Worm (Caenorhabditis elegans): ENCODE measurements around the gene bas-1.

The bas-1 gene

DNA sequence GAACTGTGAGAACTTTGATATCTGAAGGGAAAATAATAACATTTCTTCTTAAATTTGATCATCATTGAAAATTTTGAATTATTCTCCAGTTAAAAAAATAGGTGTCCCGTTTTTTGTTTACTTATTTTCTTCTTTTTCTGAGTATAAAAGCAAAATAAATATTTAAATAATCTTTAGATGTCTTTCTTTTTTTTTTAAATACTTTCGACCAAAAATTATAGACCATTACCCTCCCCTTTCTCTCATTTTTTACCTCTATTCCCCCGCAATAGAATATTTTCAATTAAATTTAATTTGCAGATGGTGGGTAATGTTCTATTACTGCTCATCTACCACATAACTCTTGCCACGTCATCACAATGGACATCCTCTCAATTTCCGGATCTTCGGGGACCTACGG is 38.4 kb upstream of the bas-1 start, which contains the start of gene molo-1:
Gene molo-1 (plus strand): TSS at position 301 of the 400 bp plus-strand sequence.
- TF ChIP-seq unc-55 (GFP tag; optimal IDR thresholded peaks at IDR 0.05), result no peak
- no peak for TF ChIP-seq elt-1 (tag; optimal IDR thresholded peaks at IDR 0.05)
- TF ChIP-seq fos-1 (tag; optimal IDR thresholded peaks at IDR 0.05), result no peak
- TF ChIP-seq ama-1 (optimal IDR thresholded peaks at IDR 0.05), result no peak
- no peak for TF ChIP-seq nhr-129 (tag; optimal IDR thresholded peaks at IDR 0.05)
- TF ChIP-seq Y55F3AM.14 (GFP tag; optimal IDR thresholded peaks at IDR 0.05), result no peak
- TF ChIP-seq nhr-6 (tag; optimal IDR thresholded peaks at IDR 0.05), result no peak
- TF ChIP-seq nhr-11 (tag; optimal IDR thresholded peaks at IDR 0.05), result no peak
- TF ChIP-seq C34F6.9 (tag; optimal IDR thresholded peaks at IDR 0.05), result no peak
- TF ChIP-seq ztf-11 (tag; optimal IDR thresholded peaks at IDR 0.05), result no peak
- no peak for TF ChIP-seq crh-2 (tag; optimal IDR thresholded peaks at IDR 0.05)
- no peak for TF ChIP-seq lin-39 (tag; optimal IDR thresholded peaks at IDR 0.05)
- no peak for TF ChIP-seq nhr-77 (tag; optimal IDR thresholded peaks at IDR 0.05)

DNA sequence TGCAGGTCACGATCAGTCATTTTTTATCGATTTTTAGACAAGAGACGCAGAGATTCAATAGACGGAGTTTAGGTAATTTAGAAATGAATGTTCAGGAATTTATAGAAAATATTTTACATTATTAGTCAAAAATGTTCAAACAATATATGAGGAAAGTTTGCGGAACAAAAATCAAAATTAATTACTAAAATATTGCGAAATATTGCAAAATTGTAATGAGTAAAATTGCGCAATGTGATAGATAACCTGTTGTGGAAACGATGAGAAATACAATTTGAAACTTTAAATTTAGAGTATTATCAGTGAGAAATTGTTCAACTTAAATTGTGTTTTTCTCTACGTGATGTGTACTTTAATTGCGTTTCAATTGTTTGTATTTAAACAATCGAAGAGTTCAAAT is 31.0 kb upstream of the bas-1 start, which contains the start of gene F56D2.5:
Gene F56D2.5 (minus strand): TSS at position 371 of the 400 bp plus-strand sequence.
- TF ChIP-seq elt-3 (tag; optimal IDR thresholded peaks at IDR 0.05) (no peak), dmd-4 (tag; optimal IDR thresholded peaks at IDR 0.05) (no peak), unc-62 (GFP tag; optimal IDR thresholded peaks at IDR 0.05) (no peak), ama-1 (optimal IDR thresholded peaks at IDR 0.05) (no peak), lin-11 (tag; optimal IDR thresholded peaks at IDR 0.05) (no peak), fos-1 (tag; optimal IDR thresholded peaks at IDR 0.05) (peak; percentile 8), mdl-1 (tag; optimal IDR thresholded peaks at IDR 0.05) (no peak), nhr-129 (tag; optimal IDR thresholded peaks at IDR 0.05) (peak; percentile 98)

DNA sequence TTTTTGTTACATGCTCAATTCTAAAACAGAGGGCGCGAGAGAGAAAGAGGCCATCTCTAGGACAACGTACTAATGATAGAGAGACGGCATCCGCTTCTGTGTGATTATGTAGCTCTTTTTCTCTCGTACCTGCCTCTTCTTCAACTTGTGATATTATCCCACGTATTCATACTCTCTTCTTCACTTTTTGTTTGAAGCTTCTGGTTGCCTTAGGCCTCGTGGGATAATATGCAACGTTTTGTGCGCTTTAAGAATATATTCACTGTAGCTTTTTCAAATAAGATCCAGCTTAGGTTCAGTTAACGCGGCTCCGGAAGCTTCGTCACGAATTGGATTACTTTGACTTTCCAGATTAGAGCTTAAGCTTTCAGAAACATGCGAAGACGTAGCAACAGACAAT is 29.3 kb upstream of the bas-1 start, which contains the start of the genes F56D2.8 and uev-2:
Gene F56D2.8 (minus strand): TSS at position 101 of the 400 bp plus-strand sequence.
Gene uev-2 (plus strand): TSS at position 360 of the 400 bp plus-strand sequence.
- no peak for TF ChIP-seq nhr-11 (tag; optimal IDR thresholded peaks at IDR 0.05)
- no peak for TF ChIP-seq ceh-16 (tag; optimal IDR thresholded peaks at IDR 0.05)
- TF ChIP-seq nhr-23 (tag; optimal IDR thresholded peaks at IDR 0.05), result no peak
- TF ChIP-seq unc-55 (GFP tag; optimal IDR thresholded peaks at IDR 0.05), result no peak
- TF ChIP-seq elt-3 (tag; optimal IDR thresholded peaks at IDR 0.05), result no peak
- no peak for TF ChIP-seq sma-3 (GFP tag; optimal IDR thresholded peaks at IDR 0.05)
- no peak for TF ChIP-seq nhr-129 (tag; optimal IDR thresholded peaks at IDR 0.05)
- no peak for TF ChIP-seq gmeb-1 (tag; optimal IDR thresholded peaks at IDR 0.05)
- no peak for TF ChIP-seq ztf-1 (GFP tag; conservative IDR thresholded peaks at IDR 0.05)
- no peak for TF ChIP-seq ztf-11 (tag; optimal IDR thresholded peaks at IDR 0.05)
- no peak for TF ChIP-seq mbf-1 (tag; optimal IDR thresholded peaks at IDR 0.05)
- no peak for TF ChIP-seq egl-27 (tag; optimal IDR thresholded peaks at IDR 0.05)
- no peak for TF ChIP-seq nhr-10 (tag; optimal IDR thresholded peaks at IDR 0.05)
- no peak for TF ChIP-seq ZK546.5 (tag; optimal IDR thresholded peaks at IDR 0.05)
- TF ChIP-seq peb-1 (tag; optimal IDR thresholded peaks at IDR 0.05), result no peak

DNA sequence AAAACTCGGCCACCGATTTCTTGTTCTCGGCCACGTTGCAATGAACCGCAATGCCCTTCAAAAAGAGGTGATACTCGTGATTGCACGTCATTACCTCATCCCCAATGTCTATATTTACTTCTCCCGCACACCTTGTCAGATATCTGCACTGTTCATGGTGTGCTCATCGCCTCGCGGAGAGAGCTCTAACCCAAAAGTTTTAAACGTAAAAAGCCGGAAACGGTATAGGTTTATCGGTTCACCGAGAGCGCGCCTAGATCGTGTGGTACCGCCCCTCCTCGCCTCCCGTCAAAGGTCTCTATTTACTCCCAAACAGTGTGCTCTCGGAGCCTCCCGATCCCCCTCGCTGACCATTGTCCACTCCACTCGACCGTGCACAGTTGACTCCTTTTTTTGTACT is 27.4 kb upstream of the bas-1 start, which contains the start of gene F56D2.3:
Gene F56D2.3 (plus strand): TSS at position 301 of the 400 bp plus-strand sequence.
- TF ChIP-seq nhr-23 (tag; optimal IDR thresholded peaks at IDR 0.05) (no peak), gmeb-1 (tag; optimal IDR thresholded peaks at IDR 0.05) (no peak), mbf-1 (tag; optimal IDR thresholded peaks at IDR 0.05) (no peak), nhr-6 (tag; optimal IDR thresholded peaks at IDR 0.05) (no peak), snpc-4 (tag; optimal IDR thresholded peaks at IDR 0.05) (no peak), sem-4 (tag; optimal IDR thresholded peaks at IDR 0.05) (no peak), nhr-11 (tag; optimal IDR thresholded peaks at IDR 0.05) (no peak), alr-1 (tag; optimal IDR thresholded peaks at IDR 0.05) (no peak), C34F6.9 (tag; optimal IDR thresholded peaks at IDR 0.05) (no peak), sma-9 (GFP tag; optimal IDR thresholded peaks at IDR 0.05) (no peak), sma-9 (tag; optimal IDR thresholded peaks at IDR 0.05) (no peak), nhr-237 (tag; optimal IDR thresholded peaks at IDR 0.05) (no peak), nhr-10 (tag; optimal IDR thresholded peaks at IDR 0.05) (no peak), F13H6.1 (tag; optimal IDR thresholded peaks at IDR 0.05) (no peak), nhr-129 (tag; optimal IDR thresholded peaks at IDR 0.05) (no peak), Y55F3AM.14 (GFP tag; optimal IDR thresholded peaks at IDR 0.05) (no peak), lin-11 (tag; optimal IDR thresholded peaks at IDR 0.05) (no peak), lsy-2 (tag; optimal IDR thresholded peaks at IDR 0.05) (no peak)

Data from whole organism, L2 larva.